Worm (Caenorhabditis elegans): Measurements from ENCODE around the gene F52E10.2.

Gene F52E10.2

DNA sequence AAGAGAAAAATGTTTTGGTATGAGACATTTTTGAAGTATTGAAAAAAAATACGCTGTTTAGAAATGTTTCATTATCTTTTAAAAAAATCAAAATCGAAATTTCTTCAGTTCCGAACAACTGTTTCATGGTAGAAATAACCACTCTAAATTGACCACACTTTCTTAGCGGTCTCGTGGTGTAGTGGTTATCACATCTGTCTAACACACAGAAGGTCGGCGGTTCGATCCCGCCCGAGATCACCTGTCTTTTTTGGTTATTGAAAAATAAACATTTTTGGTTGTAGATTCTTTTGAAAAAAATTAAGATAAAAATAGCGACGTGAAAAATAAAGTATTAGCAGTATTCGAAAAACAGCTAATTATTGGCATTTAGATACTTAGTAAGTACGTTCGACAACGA lies 17.4 kb upstream of the F52E10.2 start (continued):
- TF ChIP-seq snpc-4 (tag; optimal IDR thresholded peaks at IDR 0.05) (no peak), mes-2 (tag; optimal IDR thresholded peaks at IDR 0.05; ENCODE audit: poor library complexity, severe bottlenecking) (peak; percentile 63), lir-3 (tag; optimal IDR thresholded peaks at IDR 0.05) (no peak), lin-39 (tag; optimal IDR thresholded peaks at IDR 0.05) (no peak), nhr-41 (GFP tag; IDR thresholded peaks at IDR 0.05) (0 out of 2 replicates have a peak, but pooled peaks have one; percentile 23), ces-1 (GFP tag; optimal IDR thresholded peaks at IDR 0.05) (no peak), fkh-10 (GFP tag; optimal IDR thresholded peaks at IDR 0.05) (no peak), Y75B8A.6 (GFP tag; IDR thresholded peaks at IDR 0.05) (no peak), lin-29 (GFP tag; IDR thresholded peaks at IDR 0.05) (no peak), ceh-62 (tag; optimal IDR thresholded peaks at IDR 0.05) (no peak), nhr-77 (tag; optimal IDR thresholded peaks at IDR 0.05) (no peak), duxl-1 (tag; optimal IDR thresholded peaks at IDR 0.05; ENCODE audit: poor library complexity) (no peak)

DNA sequence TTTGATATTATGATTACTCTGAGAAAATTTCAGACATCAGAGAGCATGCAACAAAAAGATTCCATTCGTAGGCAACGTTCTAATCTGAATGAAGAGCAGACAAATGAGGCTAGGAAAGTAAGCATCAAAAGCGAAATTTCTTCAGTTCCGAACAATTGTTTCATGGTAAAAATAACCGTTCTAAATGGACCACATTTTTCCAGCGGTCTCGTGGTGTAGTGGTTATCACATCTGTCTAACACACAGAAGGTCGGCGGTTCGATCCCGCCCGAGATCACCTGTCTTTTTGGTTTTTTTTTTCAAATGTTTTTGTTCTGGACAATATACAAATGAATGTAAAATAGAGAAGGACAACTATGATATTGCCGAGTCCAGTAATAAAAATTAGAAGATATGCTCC lies 16.9 kb upstream of the F52E10.2 start, which contains the start of gene twk-21:
Gene twk-21, plus strand, starts transcription at position 34 of the 400 bp plus-strand sequence.
- 0 out of 2 replicates have a peak, but pooled peaks have one; percentile 13 for TF ChIP-seq mdt-29 (GFP tag; IDR thresholded peaks at IDR 0.05)
- no peak for TF ChIP-seq nhr-237 (tag; optimal IDR thresholded peaks at IDR 0.05)
- no peak for TF ChIP-seq T26A8.4 (GFP tag; IDR thresholded peaks at IDR 0.05)
- TF ChIP-seq nhr-76 (tag; optimal IDR thresholded peaks at IDR 0.05) = no peak
- TF ChIP-seq hlh-30 (tag; optimal IDR thresholded peaks at IDR 0.05; ENCODE audit: insufficient read depth) = peak; percentile 3
- TF ChIP-seq aha-1 (tag) = peak; percentile 70
- TF ChIP-seq vab-7 (GFP tag; IDR thresholded peaks at IDR 0.05) = no peak
- no peak for TF ChIP-seq ceh-82 (tag; optimal IDR thresholded peaks at IDR 0.05)
- TF ChIP-seq hif-1 (tag; optimal IDR thresholded peaks at IDR 0.05) = no peak
- TF ChIP-seq ceh-32 (tag; optimal IDR thresholded peaks at IDR 0.05; ENCODE audit: poor library complexity) = no peak
- TF ChIP-seq Y75B8A.6 (GFP tag; IDR thresholded peaks at IDR 0.05) = no peak
- no peak for TF ChIP-seq nhr-77 (tag; optimal IDR thresholded peaks at IDR 0.05)
- no peak for TF ChIP-seq ceh-44 (GFP tag; IDR thresholded peaks at IDR 0.05)
- no peak for TF ChIP-seq Y105C5A.15 (GFP tag; IDR thresholded peaks at IDR 0.05)
- peak; percentile 11; the same call in 1 of the 2 replicates for TF ChIP-seq pha-4 (GFP tag; IDR thresholded peaks at IDR 0.05)
- TF ChIP-seq pha-4 (tag; optimal IDR thresholded peaks at IDR 0.05) = no peak
- no peak for TF ChIP-seq Y48G9A.11 (GFP tag; IDR thresholded peaks at IDR 0.05)
- TF ChIP-seq zip-2 (tag; optimal IDR thresholded peaks at IDR 0.05) = no peak
- TF ChIP-seq cey-2 (tag; optimal IDR thresholded peaks at IDR 0.05; ENCODE audit: borderline replicate concordance, insufficient read depth) = no peak
- TF ChIP-seq spr-3 (GFP tag; optimal IDR thresholded peaks at IDR 0.05) = no peak
- no peak for TF ChIP-seq unc-62 (GFP tag; optimal IDR thresholded peaks at IDR 0.05 in 1 of 2)
- no peak for TF ChIP-seq unc-62 (tag; optimal IDR thresholded peaks at IDR 0.05)
- TF ChIP-seq php-3 (GFP tag; IDR thresholded peaks at IDR 0.05) = no peak
- no peak for TF ChIP-seq unc-130 (GFP tag; optimal IDR thresholded peaks at IDR 0.05)
- no peak for TF ChIP-seq ztf-11 (tag; optimal IDR thresholded peaks at IDR 0.05)
- no peak for TF ChIP-seq nhr-11 (tag; optimal IDR thresholded peaks at IDR 0.05)
- peak; percentile 24; the same call in 1 of the 2 replicates for TF ChIP-seq egl-43 (GFP tag; IDR thresholded peaks at IDR 0.05)
- no peak for TF ChIP-seq ceh-20 (GFP tag; IDR thresholded peaks at IDR 0.05)
- no peak for TF ChIP-seq jun-1 (tag; optimal IDR thresholded peaks at IDR 0.05)
- TF ChIP-seq nhr-42 (GFP tag; IDR thresholded peaks at IDR 0.05) = no peak
- 0 out of 2 replicates have a peak, but pooled peaks have one; percentile 17 for TF ChIP-seq dmd-6 (GFP tag; IDR thresholded peaks at IDR 0.05)
- TF ChIP-seq fos-1 (tag; optimal IDR thresholded peaks at IDR 0.05) = no peak
- TF ChIP-seq madf-5 (GFP tag; IDR thresholded peaks at IDR 0.05) = peak in 1 of 2 experiments; percentile 70; a peak in 1 of 4 replicates
- no peak for TF ChIP-seq D1046.2 (GFP tag; IDR thresholded peaks at IDR 0.05)
- TF ChIP-seq set-16 (GFP tag; IDR thresholded peaks at IDR 0.05) = no peak
- no peak for TF ChIP-seq dpl-1 (GFP tag; optimal IDR thresholded peaks at IDR 0.05)
- no peak for TF ChIP-seq ztf-7 (tag; optimal IDR thresholded peaks at IDR 0.05)
- no peak for TF ChIP-seq zip-11 (GFP tag; IDR thresholded peaks at IDR 0.05)
- no peak for TF ChIP-seq attf-4 (tag; optimal IDR thresholded peaks at IDR 0.05)
- TF ChIP-seq lin-38 (GFP tag; IDR thresholded peaks at IDR 0.05) = peak; percentile 27
- 0 out of 2 replicates have a peak, but pooled peaks have one; percentile 9 for TF ChIP-seq madf-9 (GFP tag; conservative IDR thresholded peaks at IDR 0.05)

All from whole organism, L4 larva.